Worm (Caenorhabditis elegans) whole organism, midembryonic: ENCODE results near the gene idpb-2.
A peak's percentile ranks its signal among the peaks of the same experiment; 100 is the strongest.

Experiments used
- T22C8.4 ChIP-seq: fragments of 200-800 bp; sonication (Bioruptor generic); IDR thresholded peaks from 2 replicates; pipeline ENCODE4 v1.3.6; 2022; ENCODE audit warnings: missing genetic modification characterization, missing compliant biosample characterization
- cog-1 ChIP-seq: sonication (generic microtip); optimal IDR thresholded peaks from 2 replicates; lab custom pipeline; 2016; ENCODE audit warnings: missing genetic modification characterization, missing compliant biosample characterization
- flt-1 ChIP-seq: fragments of 200-800 bp; sonication (Bioruptor generic); IDR thresholded peaks from 2 replicates; pipeline ENCODE4 v1.3.6; 2022; ENCODE audit warnings: missing genetic modification characterization, missing compliant biosample characterization
- klf-2 ChIP-seq: fragments of 200-800 bp; sonication (Bioruptor generic); conservative IDR thresholded peaks from 2 replicates; pipeline ENCODE4 v1.3.6; 2022; ENCODE audit warnings: missing genetic modification reagents, missing genetic modification characterization, missing compliant biosample characterization
- med-1 ChIP-seq: sonication (generic microtip); optimal IDR thresholded peaks from 2 replicates; lab custom pipeline; 2017; ENCODE audit warnings: missing genetic modification characterization, mild to moderate bottlenecking, missing compliant biosample characterization, antibody characterized with exemption, missing genetic modification reagents; ENCODE audit not compliant: insufficient read depth
- ref-1 ChIP-seq: fragments of 200-800 bp; sonication (Bioruptor generic); conservative IDR thresholded peaks from 2 replicates; pipeline ENCODE4 v1.3.6; 2022; ENCODE audit warnings: missing genetic modification reagents, missing genetic modification characterization, missing compliant biosample characterization
- tab-1 ChIP-seq: fragments of 200-800 bp; sonication (Bioruptor generic); IDR thresholded peaks from 2 replicates; pipeline ENCODE4 v1.3.6; 2022; ENCODE audit warnings: missing genetic modification characterization, missing compliant biosample characterization
- ztf-23 ChIP-seq: fragments of 200-800 bp; sonication (Bioruptor generic); IDR thresholded peaks from 2 replicates; pipeline ENCODE4 v1.3.6; 2022; ENCODE audit warnings: missing genetic modification reagents, missing genetic modification characterization, missing compliant biosample characterization
- ztf-29 ChIP-seq: fragments of 200-800 bp; sonication (Bioruptor generic); IDR thresholded peaks from 2 replicates; pipeline ENCODE4 v1.3.6; 2022; ENCODE audit warnings: missing genetic modification reagents, missing genetic modification characterization, missing compliant biosample characterization

idpb-2 gene

DNA sequence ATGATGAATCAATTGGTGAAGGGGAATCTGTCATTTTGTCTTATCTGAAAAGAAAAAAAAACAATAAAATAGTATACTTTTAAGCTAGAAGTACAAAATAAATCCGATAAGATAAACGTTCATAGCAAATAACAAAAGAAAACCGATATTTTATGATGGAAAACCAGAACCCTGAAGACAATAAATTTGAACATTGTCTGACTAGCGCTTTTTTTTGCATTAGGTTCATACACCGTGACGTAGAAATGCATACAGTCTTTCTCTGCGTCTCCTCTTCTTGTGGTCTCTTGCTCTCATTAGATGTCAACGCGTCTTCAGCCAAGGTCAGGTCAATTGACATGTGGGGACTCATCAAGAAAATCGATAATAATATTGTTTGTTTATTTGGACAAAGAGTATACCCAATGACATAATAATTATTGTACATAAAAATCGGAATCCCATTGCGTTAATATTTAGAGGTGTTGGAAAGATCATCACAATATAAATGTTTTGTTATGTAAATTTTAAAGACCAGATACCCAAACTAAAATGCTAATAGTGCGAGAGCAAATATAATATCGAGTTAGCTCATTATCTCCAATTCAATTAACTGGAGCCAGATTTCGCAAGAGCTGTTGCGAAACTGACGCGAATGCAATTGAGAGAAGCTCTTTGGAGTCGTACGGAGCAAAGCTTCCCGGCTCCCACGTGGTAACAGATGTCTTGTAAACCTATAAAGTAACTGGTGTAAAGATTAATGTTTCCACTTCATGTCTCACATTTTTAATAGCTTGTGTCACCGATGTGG is 11.9 kb upstream of the idpb-2 start, which contains the start of gene dsh-2:
TSS of gene dsh-2 (minus strand) at position 51 of the 790 bp plus-strand sequence.
- TF ChIP-seq T22C8.4 (GFP tag; lab: Robert Waterston, UW) = peak; percentile 63; the same call in 1 of the 2 replicates
- TF ChIP-seq ztf-29 (GFP tag; lab: Robert Waterston, UW) = no peak
- TF ChIP-seq ref-1 = no peak
- no peak for TF ChIP-seq med-1 (GFP tag; lab: Kevin White, UChicago)

DNA sequence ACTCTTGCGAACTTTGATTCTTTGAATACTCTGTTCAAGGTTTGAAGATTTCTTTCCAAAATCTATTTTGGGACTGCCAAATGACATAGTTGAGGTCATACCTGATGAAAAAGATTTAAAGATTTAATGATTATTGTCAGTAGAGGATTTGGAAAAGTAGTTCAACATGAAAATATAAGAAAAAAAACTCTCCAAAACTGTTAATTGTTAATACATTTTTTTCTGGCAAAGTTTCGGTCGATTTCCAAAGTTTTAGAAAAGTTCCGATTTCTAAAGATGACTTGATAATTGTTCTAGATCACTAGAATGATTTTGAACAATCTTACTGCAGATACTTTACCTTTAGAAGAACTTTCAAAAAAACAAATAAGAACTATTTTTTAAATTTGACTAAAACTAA is 1.8 kb upstream of the idpb-2 start, which contains the start of gene C27A2.7:
TSS of gene C27A2.7 (minus strand) at position 101 of the 400 bp plus-strand sequence.
- no peak for TF ChIP-seq ztf-29 (GFP tag; lab: Robert Waterston, UW)
- TF ChIP-seq klf-2 (GFP tag; lab: Robert Waterston, UW) = no peak
- TF ChIP-seq ztf-23 (GFP tag; lab: Robert Waterston, UW) = no peak
- TF ChIP-seq cog-1 (tag; lab: Kevin White, UChicago) = no peak
- TF ChIP-seq tab-1 (GFP tag; lab: Robert Waterston, UW) = no peak
- TF ChIP-seq med-1 (GFP tag; lab: Kevin White, UChicago) = no peak
- no peak for TF ChIP-seq ref-1
- no peak for TF ChIP-seq flt-1 (GFP tag; lab: Robert Waterston, UW)
- no peak for TF ChIP-seq T22C8.4 (GFP tag; lab: Robert Waterston, UW)

DNA sequence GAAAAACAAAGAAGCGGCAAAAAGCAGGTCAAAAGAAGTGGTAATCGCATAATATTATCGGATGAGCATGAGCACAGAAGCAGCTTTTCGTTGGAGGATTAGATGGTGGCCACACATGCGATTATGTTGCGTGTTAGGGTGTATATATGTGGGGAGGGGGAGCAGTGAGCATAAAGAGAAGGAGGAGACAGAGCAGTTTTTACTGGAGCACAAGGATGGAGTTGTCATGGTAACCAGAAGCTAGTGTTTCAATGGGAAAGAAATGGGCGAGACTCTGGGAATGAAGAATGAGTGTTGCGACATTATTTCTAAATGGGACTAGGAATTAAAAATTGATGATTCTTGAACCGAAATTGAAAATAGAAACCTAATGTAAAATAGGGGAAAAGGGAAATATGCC is 1.5 kb downstream of the idpb-2 start, which contains the start of gene C27A2.8:
TSS of gene C27A2.8 (minus strand) at position 117 of the 400 bp plus-strand sequence.
- TF ChIP-seq ztf-29 (GFP tag; lab: Robert Waterston, UW) (no peak), med-1 (GFP tag; lab: Kevin White, UChicago) (no peak), ref-1 (no peak)

DNA sequence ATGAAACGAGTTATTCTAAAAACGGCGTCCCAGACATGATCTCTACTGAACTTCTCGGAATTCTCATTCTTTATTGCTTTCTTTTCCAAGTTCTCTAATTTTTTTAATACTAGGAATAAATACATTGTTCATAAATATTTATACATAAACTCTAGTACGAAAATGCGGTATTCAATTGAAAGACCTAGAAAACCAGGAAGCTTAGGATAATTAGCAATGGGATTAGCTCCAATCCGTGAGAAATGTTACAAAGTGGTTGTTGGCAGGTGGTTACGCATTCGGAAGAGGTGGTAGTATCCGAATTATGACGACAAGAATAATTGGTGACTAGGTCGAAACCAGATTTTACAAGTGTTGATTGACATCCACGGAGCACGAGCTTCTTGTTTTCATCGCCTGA is 2.5 kb downstream of the idpb-2 start:
- TF ChIP-seq ztf-29 (GFP tag; lab: Robert Waterston, UW) (no peak), ztf-23 (GFP tag; lab: Robert Waterston, UW) (no peak), tab-1 (GFP tag; lab: Robert Waterston, UW) (no peak), med-1 (GFP tag; lab: Kevin White, UChicago) (no peak), klf-2 (GFP tag; lab: Robert Waterston, UW) (no peak), ref-1 (no peak), cog-1 (tag; lab: Kevin White, UChicago) (no peak), T22C8.4 (GFP tag; lab: Robert Waterston, UW) (no peak), flt-1 (GFP tag; lab: Robert Waterston, UW) (no peak)

DNA sequence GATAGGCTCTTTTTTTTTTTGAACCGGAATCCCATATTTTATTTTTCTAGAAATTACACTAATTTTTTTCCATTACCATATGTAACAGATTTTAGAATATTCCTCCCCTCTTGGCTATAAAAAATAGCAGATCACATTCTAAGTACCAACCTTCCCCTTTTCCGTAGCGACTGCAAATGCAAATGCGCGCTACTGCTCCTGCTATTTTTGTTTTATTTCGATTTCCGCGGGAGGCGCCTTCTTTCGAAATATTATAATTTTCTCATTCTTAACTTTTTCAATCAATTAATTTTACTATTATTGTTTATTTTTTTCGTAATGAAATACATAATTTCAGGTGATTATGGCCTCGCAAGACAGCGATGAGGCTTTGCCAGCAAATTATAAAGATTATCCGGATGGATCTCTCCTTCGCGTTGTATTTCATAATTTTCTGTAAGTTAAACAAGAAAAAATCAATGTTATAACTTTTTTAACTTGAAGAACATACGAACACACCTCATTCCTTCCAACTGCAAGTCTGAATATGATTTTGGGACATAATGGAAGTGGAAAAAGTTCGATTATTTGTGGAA is 7.5 kb downstream of the idpb-2 start, which contains the start of gene smc-5:
TSS of gene smc-5 (plus strand) at position 332 of the 575 bp plus-strand sequence.
- TF ChIP-seq T22C8.4 (GFP tag; lab: Robert Waterston, UW) (0 out of 2 replicates have a peak, but pooled peaks have one; percentile 9), ztf-23 (GFP tag; lab: Robert Waterston, UW) (0 out of 2 replicates have a peak, but pooled peaks have one; percentile 38), tab-1 (GFP tag; lab: Robert Waterston, UW) (no peak), ztf-29 (GFP tag; lab: Robert Waterston, UW) (no peak), klf-2 (GFP tag; lab: Robert Waterston, UW) (0 out of 2 replicates have a peak, but pooled peaks have one; percentile 55), ref-1 (no peak), cog-1 (tag; lab: Kevin White, UChicago) (peak; percentile 4), flt-1 (GFP tag; lab: Robert Waterston, UW) (peak; percentile 56; the same call in 1 of the 2 replicates)

DNA sequence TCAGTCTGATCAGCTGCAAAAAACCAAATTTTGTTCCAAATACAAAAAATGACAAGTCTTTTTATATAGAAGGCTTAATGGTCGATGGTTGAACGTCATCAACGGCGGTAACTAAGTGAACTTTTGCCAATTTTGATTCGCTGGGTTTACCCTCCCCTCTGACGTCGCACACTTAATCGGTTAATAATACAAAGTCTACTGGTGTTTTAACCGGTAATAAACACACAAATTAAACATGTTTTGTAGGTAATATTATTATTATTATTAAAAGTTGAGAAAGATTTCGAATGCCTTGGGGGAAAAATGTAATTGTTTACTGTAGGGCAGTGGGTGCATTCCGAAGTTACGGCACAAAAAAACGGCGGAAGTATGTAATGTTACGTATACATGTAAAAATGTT is 8.7 kb downstream of the idpb-2 start, which contains the start of gene pho-12:
TSS of gene pho-12 (minus strand) at position 101 of the 400 bp plus-strand sequence.
- TF ChIP-seq ref-1 (no peak), klf-2 (GFP tag; lab: Robert Waterston, UW) (no peak), ztf-29 (GFP tag; lab: Robert Waterston, UW) (no peak), tab-1 (GFP tag; lab: Robert Waterston, UW) (no peak), T22C8.4 (GFP tag; lab: Robert Waterston, UW) (no peak), cog-1 (tag; lab: Kevin White, UChicago) (no peak), med-1 (GFP tag; lab: Kevin White, UChicago) (no peak), ztf-23 (GFP tag; lab: Robert Waterston, UW) (no peak), flt-1 (GFP tag; lab: Robert Waterston, UW) (no peak)

DNA sequence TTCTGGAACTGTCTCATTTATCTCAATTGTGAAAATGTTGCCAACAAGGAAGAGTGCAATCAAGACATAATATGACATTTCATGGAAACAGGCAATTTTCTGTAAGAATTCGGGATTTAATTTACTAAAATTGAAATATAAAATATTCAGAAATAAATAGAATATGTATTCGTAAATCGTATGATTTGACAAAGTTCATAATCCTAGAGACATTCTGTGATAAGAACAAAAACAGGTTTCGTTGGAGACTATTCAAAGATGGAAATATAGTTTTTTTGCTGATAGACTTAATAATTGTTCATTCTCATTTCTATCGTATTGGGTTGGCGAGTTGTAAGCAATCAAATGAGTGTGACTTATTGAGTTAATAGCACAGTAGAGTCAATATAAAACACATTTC is 11.4 kb downstream of the idpb-2 start, which contains the start of gene C27A2.12:
TSS of gene C27A2.12 (minus strand) at position 101 of the 400 bp plus-strand sequence.
- TF ChIP-seq tab-1 (GFP tag; lab: Robert Waterston, UW) (no peak), ref-1 (no peak), T22C8.4 (GFP tag; lab: Robert Waterston, UW) (no peak)

DNA sequence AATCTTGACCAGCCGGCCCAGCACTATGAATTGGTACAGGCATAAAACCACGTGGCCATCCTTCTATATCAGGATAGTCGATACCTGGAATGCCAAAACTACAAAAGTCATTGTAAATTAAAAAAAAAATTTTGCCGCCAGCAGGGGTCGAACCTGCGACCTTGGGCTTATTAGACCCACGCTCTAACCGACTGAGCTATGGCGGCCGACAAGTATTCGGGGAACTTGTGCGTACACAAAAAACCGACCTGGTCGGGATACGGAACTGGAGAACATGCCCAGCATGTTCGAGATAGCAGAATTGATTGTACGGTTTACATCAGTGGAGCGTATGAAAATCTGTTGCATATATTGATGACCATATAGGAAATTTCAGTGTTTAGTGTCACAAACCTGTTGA is 12.1 kb downstream of the idpb-2 start:
- TF ChIP-seq T22C8.4 (GFP tag; lab: Robert Waterston, UW) (peak; percentile 43; the same call in 1 of the 2 replicates), klf-2 (GFP tag; lab: Robert Waterston, UW) (no peak), ztf-29 (GFP tag; lab: Robert Waterston, UW) (peak; percentile 78; the same call in 1 of the 2 replicates), cog-1 (tag; lab: Kevin White, UChicago) (no peak), tab-1 (GFP tag; lab: Robert Waterston, UW) (peak; percentile 74), flt-1 (GFP tag; lab: Robert Waterston, UW) (peak; percentile 81), ref-1 (peak; percentile 68; the same call in 1 of the 2 replicates)

DNA sequence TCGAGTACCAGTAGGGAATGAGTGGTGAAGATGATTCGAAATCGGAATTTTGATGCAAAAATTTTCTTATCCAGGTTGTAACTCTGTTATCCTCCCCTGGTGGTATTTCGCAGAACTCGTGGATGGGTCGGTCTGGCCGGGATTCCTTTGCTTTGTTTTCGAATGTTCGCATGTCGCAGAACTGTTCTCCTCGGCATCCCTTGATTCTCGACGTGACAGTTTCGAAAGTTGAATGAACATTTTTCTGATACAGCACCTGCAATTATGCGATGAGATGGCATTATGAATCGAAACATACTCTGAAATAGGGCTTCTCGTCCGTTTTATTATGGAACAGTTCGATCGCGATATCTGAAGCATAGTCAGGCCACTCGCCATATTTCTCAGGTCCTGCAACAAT is 13.2 kb downstream of the idpb-2 start:
- TF ChIP-seq klf-2 (GFP tag; lab: Robert Waterston, UW) = no peak
- TF ChIP-seq tab-1 (GFP tag; lab: Robert Waterston, UW) = no peak
- TF ChIP-seq flt-1 (GFP tag; lab: Robert Waterston, UW) = no peak
- no peak for TF ChIP-seq ref-1
- no peak for TF ChIP-seq med-1 (GFP tag; lab: Kevin White, UChicago)
- no peak for TF ChIP-seq T22C8.4 (GFP tag; lab: Robert Waterston, UW)
